Worm (Caenorhabditis elegans): Measurements from ENCODE around the gene aldo-1.

DNA sequence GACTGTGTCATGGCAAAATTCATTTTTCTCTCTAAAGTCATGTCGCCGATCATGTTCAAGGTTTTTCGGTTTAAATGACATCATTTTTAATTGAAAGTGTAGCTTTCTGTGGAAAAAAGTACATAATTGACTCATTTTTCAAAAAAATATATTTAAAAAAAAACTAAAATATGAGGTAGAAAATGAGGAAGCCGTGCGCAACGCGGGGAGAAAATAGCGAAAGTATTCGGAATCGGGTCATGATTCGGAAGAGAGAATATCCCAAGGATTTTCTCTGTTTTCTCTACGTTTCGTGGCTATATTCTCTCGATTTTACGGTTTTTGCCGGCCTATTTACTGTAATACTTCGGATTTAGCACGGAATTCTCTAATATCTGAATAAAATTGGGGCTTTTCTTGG, 4.0 kb downstream of the aldo-1 start:
- TF ChIP-seq ztf-11 (tag; optimal IDR thresholded peaks at IDR 0.05) (no peak), lin-13 (GFP tag; optimal IDR thresholded peaks at IDR 0.05) (no peak), skn-1 (tag; optimal IDR thresholded peaks at IDR 0.05) (no peak), snpc-1.2 (GFP tag; IDR thresholded peaks at IDR 0.05) (no peak), nhr-11 (tag; optimal IDR thresholded peaks at IDR 0.05) (no peak), ama-1 (optimal IDR thresholded peaks at IDR 0.05) (no peak), R02D3.7 (tag; optimal IDR thresholded peaks at IDR 0.05) (no peak), ceh-82 (tag; optimal IDR thresholded peaks at IDR 0.05) (no peak), daf-8 (GFP tag; IDR thresholded peaks at IDR 0.05) (no peak), lin-38 (GFP tag; IDR thresholded peaks at IDR 0.05) (no peak), nhr-237 (tag; optimal IDR thresholded peaks at IDR 0.05) (no peak), nhr-28 (tag; optimal IDR thresholded peaks at IDR 0.05) (no peak)

Measured in whole organism, L4 larva.